Fruit fly (Drosophila melanogaster) whole organism, embryonic: ENCODE measurements around the gene RfC4.

Experiments used
- CG13123 ChIP-seq: fragments of 200-800 bp; sonication (Bioruptor generic); optimal IDR thresholded peaks from 2 replicates; lab custom pipeline; 2016; ENCODE audit warnings: missing biosample characterization, missing genetic modification characterization
- CG14014 ChIP-seq: fragments of 200-800 bp; sonication (Bioruptor generic); IDR thresholded peaks from 2 replicates; pipeline ENCODE4 v1.3.6; 2022; ENCODE audit warnings: missing biosample characterization, missing genetic modification characterization
- CG14441 ChIP-seq: fragments of 200-800 bp; sonication (Bioruptor generic); IDR thresholded peaks from 2 replicates; pipeline ENCODE4 v1.3.6; 2022; ENCODE audit warnings: missing biosample characterization, missing genetic modification characterization
- CG15601 ChIP-seq: fragments of 200-800 bp; sonication (Bioruptor generic); optimal IDR thresholded peaks from 3 replicates; lab custom pipeline; 2019; ENCODE audit warnings: missing biosample characterization, mild to moderate bottlenecking, missing genetic modification characterization, moderate library complexity
- CG17385 ChIP-seq: fragments of 200-800 bp; sonication (Bioruptor generic); optimal IDR thresholded peaks from 3 replicates; lab custom pipeline; 2018; ENCODE audit warnings: missing biosample characterization, mild to moderate bottlenecking, missing genetic modification characterization
- CG17829 ChIP-seq: fragments of 200-800 bp; optimal IDR thresholded peaks from 2 replicates; lab custom pipeline; 2019; ENCODE audit warnings: missing biosample characterization, mild to moderate bottlenecking, missing genetic modification characterization, moderate library complexity
- CG18599 ChIP-seq: fragments of 200-800 bp; sonication (Bioruptor generic); optimal IDR thresholded peaks from 3 replicates; lab custom pipeline; 2017; ENCODE audit warnings: missing biosample characterization, missing genetic modification characterization, mild to moderate bottlenecking, moderate library complexity, missing genetic modification reagents
- CG30431 ChIP-seq: fragments of 200-800 bp; sonication (Bioruptor generic); optimal IDR thresholded peaks from 2 replicates; lab custom pipeline; 2017; ENCODE audit warnings: missing biosample characterization, missing genetic modification characterization
- CG31224 ChIP-seq: fragments of 200-800 bp; sonication (Bioruptor generic); IDR thresholded peaks from 2 replicates; pipeline ENCODE4 v1.3.6; 2022; ENCODE audit warnings: missing biosample characterization, missing genetic modification characterization
- CG31441 ChIP-seq: fragments of 200-800 bp; sonication (Bioruptor generic); IDR thresholded peaks from 2 replicates; pipeline ENCODE4 v1.3.6; 2022; ENCODE audit warnings: missing biosample characterization, missing genetic modification characterization
- CG4730 ChIP-seq: fragments of 200-800 bp; sonication (Bioruptor generic); IDR thresholded peaks from 2 replicates; pipeline ENCODE4 v1.3.6; 2022; ENCODE audit warnings: missing biosample characterization, missing genetic modification characterization
- CG5245 ChIP-seq: fragments of 200-800 bp; sonication (Bioruptor generic); optimal IDR thresholded peaks from 3 replicates; lab custom pipeline; 2016; ENCODE audit warnings: missing biosample characterization, missing genetic modification characterization
- CG6272 ChIP-seq: fragments of 200-800 bp; sonication (Bioruptor generic); IDR thresholded peaks from 2 replicates; pipeline ENCODE4 v1.3.6; 2022; ENCODE audit warnings: missing biosample characterization, missing genetic modification characterization
- CG7556 ChIP-seq: fragments of 200-800 bp; sonication (Bioruptor generic); optimal IDR thresholded peaks from 2 replicates; lab custom pipeline; 2017; ENCODE audit warnings: missing biosample characterization, mild to moderate bottlenecking, missing genetic modification characterization
- CG7745 ChIP-seq: fragments of 200-800 bp; sonication (Bioruptor generic); optimal IDR thresholded peaks from 2 replicates; lab custom pipeline; 2018; ENCODE audit warnings: missing biosample characterization, mild to moderate bottlenecking, missing genetic modification characterization, moderate library complexity
- CG8290 ChIP-seq, 3 experiments: fragments of 200-800 bp; sonication (Bioruptor generic); optimal IDR thresholded peaks; 2 replicates each; lab custom pipeline; 2016 to 2019; ENCODE audit warnings: missing biosample characterization in 3 of 3, missing genetic modification characterization in 3 of 3, mild to moderate bottlenecking in 2 of 3, moderate library complexity in 1 of 3
- CG9215 ChIP-seq: fragments of 200-800 bp; sonication (Bioruptor generic); IDR thresholded peaks from 2 replicates; pipeline ENCODE4 v1.3.6; 2022; ENCODE audit warnings: missing biosample characterization, missing genetic modification characterization
- Doc3 ChIP-seq: fragments of 200-800 bp; sonication (Bioruptor generic); IDR thresholded peaks from 3 replicates; pipeline ENCODE4 v1.3.6; 2022; ENCODE audit warnings: missing biosample characterization, missing genetic modification characterization; ENCODE audit not compliant: partially characterized antibody
- E2f2 ChIP-seq: fragments of 200-800 bp; sonication (Bioruptor generic); IDR thresholded peaks from 2 replicates; pipeline ENCODE4 v1.3.6; 2022; ENCODE audit warnings: missing biosample characterization, missing genetic modification characterization
- Elba2 ChIP-seq: fragments of 200-800 bp; sonication (Bioruptor generic); optimal IDR thresholded peaks from 3 replicates; lab custom pipeline; 2016; ENCODE audit warnings: missing biosample characterization, missing genetic modification characterization
- Hand ChIP-seq: fragments of 200-800 bp; sonication (Bioruptor generic); optimal IDR thresholded peaks from 2 replicates; lab custom pipeline; 2017; ENCODE audit warnings: mild to moderate bottlenecking, missing biosample characterization, missing genetic modification reagents, missing genetic modification characterization
- Hr39 ChIP-seq: fragments of >200 bp; optimal IDR thresholded peaks from 2 replicates; lab custom pipeline; 2017
- Nf-YA ChIP-seq: fragments of 200-800 bp; sonication (Bioruptor generic); IDR thresholded peaks from 2 replicates; pipeline ENCODE4 v1.3.6; 2022; ENCODE audit warnings: missing biosample characterization, missing genetic modification characterization
- Trl ChIP-seq, 3 experiments: fragments of >200 bp in 2 of 3; fragments of 200-800 bp in 1 of 3; sonication (Bioruptor generic) in 1 of 3; optimal IDR thresholded peaks; 2 replicates in 1 of 3; 3 replicates in 2 of 3; lab custom pipeline; 2016 to 2017; ENCODE audit warnings: missing biosample characterization in 1 of 3, missing genetic modification characterization in 1 of 3
- Xrp1 ChIP-seq: fragments of 200-800 bp; sonication (Bioruptor generic); IDR thresholded peaks from 2 replicates; pipeline ENCODE4 v1.3.6; 2022; ENCODE audit warnings: missing biosample characterization, missing genetic modification characterization
- chn ChIP-seq: fragments of 200-800 bp; sonication (Bioruptor generic); optimal IDR thresholded peaks from 2 replicates; lab custom pipeline; 2016; ENCODE audit warnings: missing biosample characterization, missing genetic modification characterization
- eyg ChIP-seq: fragments of 200-800 bp; sonication (Bioruptor generic); optimal IDR thresholded peaks from 3 replicates; lab custom pipeline; 2016; ENCODE audit warnings: missing biosample characterization, missing genetic modification characterization
- fd102C ChIP-seq: fragments of 200-800 bp; sonication (Bioruptor generic); optimal IDR thresholded peaks from 2 replicates; lab custom pipeline; 2018; ENCODE audit warnings: missing biosample characterization, mild to moderate bottlenecking, missing genetic modification characterization, moderate library complexity
- fu2 ChIP-seq: fragments of 200-800 bp; sonication (Bioruptor generic); optimal IDR thresholded peaks from 2 replicates; lab custom pipeline; 2016; ENCODE audit warnings: missing biosample characterization, missing genetic modification characterization
- gcm ChIP-seq: fragments of 200-800 bp; sonication (Bioruptor generic); optimal IDR thresholded peaks from 2 replicates; lab custom pipeline; 2019; ENCODE audit warnings: missing biosample characterization, mild to moderate bottlenecking, missing genetic modification characterization, moderate library complexity
- grau ChIP-seq: fragments of 200-800 bp; optimal IDR thresholded peaks from 3 replicates; lab custom pipeline; 2019; ENCODE audit warnings: missing biosample characterization, mild to moderate bottlenecking, missing genetic modification characterization, moderate library complexity
- ham ChIP-seq: fragments of 200-800 bp; sonication (Bioruptor generic); IDR thresholded peaks from 2 replicates; pipeline ENCODE4 v1.3.6; 2022; ENCODE audit warnings: missing biosample characterization, missing genetic modification characterization
- jing ChIP-seq: fragments of 200-800 bp; sonication (Bioruptor generic); optimal IDR thresholded peaks from 2 replicates; lab custom pipeline; 2018; ENCODE audit warnings: missing biosample characterization, mild to moderate bottlenecking, missing genetic modification characterization
- kah ChIP-seq: fragments of 200-800 bp; sonication (Bioruptor generic); optimal IDR thresholded peaks from 2 replicates; lab custom pipeline; 2018; ENCODE audit warnings: missing biosample characterization, mild to moderate bottlenecking, missing genetic modification characterization
- mld ChIP-seq: fragments of 200-800 bp; sonication (Bioruptor generic); IDR thresholded peaks from 3 replicates; pipeline ENCODE4 v1.3.6; 2022; ENCODE audit warnings: missing biosample characterization, missing genetic modification characterization; ENCODE audit not compliant: partially characterized antibody
- oc ChIP-seq: fragments of 200-800 bp; sonication (Bioruptor generic); optimal IDR thresholded peaks from 2 replicates; lab custom pipeline; 2018; ENCODE audit warnings: missing biosample characterization, mild to moderate bottlenecking, missing genetic modification characterization, moderate library complexity
- org-1 ChIP-seq: fragments of 200-800 bp; sonication (Bioruptor generic); optimal IDR thresholded peaks from 2 replicates; lab custom pipeline; 2017; ENCODE audit warnings: missing biosample characterization, missing genetic modification characterization
- prd ChIP-seq, 3 experiments: fragments of >200 bp in 2 of 3; fragments of 200-800 bp in 1 of 3; sonication (Bioruptor generic) in 1 of 3; optimal IDR thresholded peaks in 2 of 3; IDR thresholded peaks in 1 of 3; 2 replicates in 2 of 3; 3 replicates in 1 of 3; pipeline versions ENCODE4 v1.3.6 to Lab custom; 2017 to 2022; ENCODE audit warnings: missing biosample characterization in 1 of 3, missing genetic modification characterization in 1 of 3
- repo ChIP-seq: fragments of 200-800 bp; sonication (Bioruptor generic); optimal IDR thresholded peaks from 2 replicates; lab custom pipeline; 2016; ENCODE audit warnings: missing biosample characterization, missing genetic modification characterization
- ro ChIP-seq: fragments of 200-800 bp; sonication (Bioruptor generic); IDR thresholded peaks from 2 replicates; pipeline ENCODE4 v1.3.6; 2022; ENCODE audit warnings: missing biosample characterization, missing genetic modification characterization
- run ChIP-seq: fragments of 200-800 bp; sonication (Bioruptor generic); optimal IDR thresholded peaks from 3 replicates; lab custom pipeline; 2018; ENCODE audit warnings: missing biosample characterization, mild to moderate bottlenecking, missing genetic modification characterization
- scrt ChIP-seq: fragments of 200-800 bp; sonication (Bioruptor generic); optimal IDR thresholded peaks from 2 replicates; lab custom pipeline; 2018; ENCODE audit warnings: missing biosample characterization, mild to moderate bottlenecking, missing genetic modification characterization, moderate library complexity
- tup ChIP-seq: fragments of 200-800 bp; sonication (Bioruptor generic); optimal IDR thresholded peaks from 2 replicates; lab custom pipeline; 2016; ENCODE audit warnings: missing biosample characterization, mild to moderate bottlenecking, missing genetic modification characterization, moderate library complexity
- twi ChIP-seq: fragments of 200-800 bp; optimal IDR thresholded peaks from 2 replicates; lab custom pipeline; 2019; ENCODE audit warnings: missing biosample characterization, mild to moderate bottlenecking, missing genetic modification characterization, moderate library complexity
- usp ChIP-seq: fragments of >200 bp; optimal IDR thresholded peaks from 2 replicates; lab custom pipeline; 2017; ENCODE audit warnings: missing biosample characterization, missing genetic modification characterization

RfC4 gene

DNA sequence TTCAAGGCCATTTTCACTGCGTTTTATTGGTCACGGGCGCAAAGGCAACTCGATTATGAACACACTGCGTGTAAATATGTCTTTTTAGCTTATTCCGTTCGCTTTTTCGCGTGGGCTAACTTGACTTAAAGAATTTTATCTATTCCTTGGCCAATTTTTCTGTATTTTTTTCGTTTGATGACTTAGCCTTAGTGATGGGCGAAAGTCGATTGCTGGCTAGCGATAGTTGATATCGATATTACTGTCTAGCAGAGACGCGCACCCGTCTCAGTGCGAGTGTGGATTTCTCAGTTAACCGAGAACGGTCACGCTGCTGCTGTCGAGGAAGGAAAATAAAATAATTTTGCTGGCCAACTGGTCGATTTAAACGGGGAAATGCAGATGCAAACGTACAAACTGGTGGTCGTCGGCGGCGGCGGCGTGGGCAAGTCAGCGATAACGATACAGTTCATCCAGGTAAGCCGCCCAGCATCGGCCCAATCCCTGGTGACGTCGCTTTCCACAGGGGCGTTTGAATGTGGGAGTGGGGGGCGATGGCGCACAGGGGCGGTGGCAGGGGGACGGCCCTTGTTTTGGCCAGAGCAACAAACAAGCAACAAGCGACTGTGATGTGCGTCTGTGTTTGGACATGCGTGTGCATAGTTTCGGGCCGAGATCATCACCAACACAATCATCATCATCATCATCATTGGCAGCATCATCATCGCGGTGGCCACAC, 3.1 kb upstream of the RfC4 start, which contains the start of the genes Rop and Ras64B (continued):
- no peak for TF ChIP-seq CG31224 (GFP tag; lab: Robert Waterston, UW)
- peak; percentile 52; the same call in 1 of the 3 replicates for TF ChIP-seq mld (GFP tag; lab: Robert Waterston, UW)

DNA sequence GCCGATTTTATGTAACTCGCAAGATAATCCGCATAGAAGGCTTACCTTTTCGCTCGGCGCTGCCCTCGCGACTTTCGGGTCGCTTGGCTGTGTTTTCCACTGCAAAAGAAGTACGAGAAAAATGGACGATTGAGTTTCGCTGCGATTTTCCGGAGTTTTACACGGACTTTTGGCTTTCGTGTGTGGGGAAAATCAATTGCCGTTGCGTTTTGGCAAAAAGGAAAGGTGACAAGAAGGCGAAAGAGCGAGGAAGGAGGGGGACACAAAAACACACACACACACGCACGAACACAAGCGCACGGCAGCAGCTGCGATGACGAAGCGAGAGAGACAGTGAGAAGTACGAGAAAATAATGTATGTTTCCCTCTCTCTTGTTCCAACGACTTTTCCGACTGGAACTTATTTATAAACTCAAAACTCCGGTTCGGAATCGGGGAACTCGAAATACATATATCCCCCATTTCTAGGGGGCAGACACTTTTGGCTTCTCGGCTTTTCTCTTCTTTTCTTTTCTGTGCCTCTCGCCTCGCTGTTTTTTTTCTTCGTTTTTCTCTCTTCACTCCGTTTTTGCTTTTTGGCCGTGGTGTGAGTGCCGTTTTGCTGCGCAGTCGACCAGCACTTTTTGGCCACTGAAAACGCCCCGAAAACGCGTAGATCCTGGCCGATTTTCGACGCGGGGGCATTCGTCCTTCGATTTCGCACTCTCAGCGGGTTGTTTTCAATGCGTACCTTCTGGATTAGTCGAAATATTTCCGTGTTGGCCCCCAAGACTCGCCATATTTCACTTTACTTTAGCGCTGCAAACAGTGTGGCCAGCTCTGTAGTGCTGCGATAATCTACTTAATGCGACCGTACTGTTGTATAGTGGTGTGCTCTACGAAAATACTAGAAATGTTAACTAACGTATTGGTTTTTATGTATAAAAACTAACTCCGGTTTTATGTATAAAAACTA, 1.8 kb downstream of the RfC4 start, which contains the start of gene ens:
Gene ens, minus strand, starts transcription at position 827 of the 955 bp plus-strand sequence.
- TF ChIP-seq ham (no peak), repo (no peak), CG7745 (no peak), Doc3 (GFP tag; lab: Robert Waterston, UW) (no peak), usp (GFP tag; lab: Kevin White, UChicago) (no peak), tup (GFP tag; lab: Kevin White, UChicago) (no peak), E2f2 (peak; percentile 42; the same call in 1 of the 2 replicates), CG6272 (GFP tag; lab: Robert Waterston, UW) (no peak), run (tag; lab: Kevin White, UChicago) (peak; percentile 14), CG31441 (GFP tag; lab: Robert Waterston, UW) (no peak), CG8290 (GFP tag; optimal IDR thresholded peaks at IDR 0.05; lab: Kevin White, UChicago) (no peak), CG8290 (tag; optimal IDR thresholded peaks at IDR 0.05; lab: Kevin White, UChicago) (no peak), prd (optimal IDR thresholded peaks at IDR 0.05; lab: Kevin White, UChicago) (no peak), prd (GFP tag; IDR thresholded peaks at IDR 0.05; lab: Robert Waterston, UW) (no peak), Xrp1 (GFP tag; lab: Robert Waterston, UW) (no peak), scrt (no peak), fd102C (GFP tag; lab: Kevin White, UChicago) (no peak), CG7556 (no peak), jing (GFP tag; lab: Kevin White, UChicago) (no peak), gcm (GFP tag; lab: Kevin White, UChicago) (no peak), CG4730 (GFP tag; lab: Robert Waterston, UW) (no peak), CG18599 (GFP tag; lab: Kevin White, UChicago) (no peak), chn (GFP tag; lab: Kevin White, UChicago) (no peak), grau (peak; percentile 5), Trl (optimal IDR thresholded peaks at IDR 0.05; lab: Kevin White, UChicago) (peak; percentile 69 to 93), Trl (GFP tag; optimal IDR thresholded peaks at IDR 0.05; lab: Kevin White, UChicago) (no peak), fu2 (no peak), CG9215 (GFP tag; lab: Robert Waterston, UW) (no peak), CG15601 (tag; lab: Kevin White, UChicago) (no peak), CG14441 (GFP tag; lab: Robert Waterston, UW) (no peak), CG30431 (GFP tag; lab: Kevin White, UChicago) (no peak), Hand (GFP tag; lab: Kevin White, UChicago) (no peak), ro (GFP tag; lab: Robert Waterston, UW) (no peak), Elba2 (GFP tag; lab: Kevin White, UChicago) (no peak), Hr39 (lab: Kevin White, UChicago) (no peak), CG13123 (GFP tag; lab: Kevin White, UChicago) (no peak), kah (GFP tag; lab: Kevin White, UChicago) (no peak), Nf-YA (no peak), twi (tag; lab: Kevin White, UChicago) (no peak), CG14014 (GFP tag; lab: Robert Waterston, UW) (no peak), org-1 (no peak), eyg (GFP tag; lab: Kevin White, UChicago) (no peak), oc (tag; lab: Kevin White, UChicago) (no peak), CG5245 (GFP tag; lab: Kevin White, UChicago) (no peak), CG17829 (tag; lab: Kevin White, UChicago) (peak; percentile 3), CG17385 (GFP tag; lab: Kevin White, UChicago) (peak; percentile 20)
